Worm (Caenorhabditis elegans) whole organism, late embryonic: ENCODE measurements around the gene M03F8.6.

Experiments used
- C08G9.2 ChIP-seq: sonication (generic microtip); optimal IDR thresholded peaks from 2 replicates; lab custom pipeline; 2016; ENCODE audit warnings: mild to moderate bottlenecking, missing genetic modification characterization, moderate library complexity, missing compliant biosample characterization
- C38D4.7 ChIP-seq: fragments of 200-800 bp; sonication (Bioruptor generic); optimal IDR thresholded peaks from 2 replicates; lab custom pipeline; 2018; ENCODE audit warnings: mild to moderate bottlenecking, missing genetic modification characterization, moderate library complexity, missing compliant biosample characterization
- F13H6.1 ChIP-seq: sonication (generic microtip); optimal IDR thresholded peaks from 2 replicates; lab custom pipeline; 2016; ENCODE audit warnings: missing genetic modification characterization, missing compliant biosample characterization
- K02D7.2 ChIP-seq: sonication (generic microtip); optimal IDR thresholded peaks from 2 replicates; lab custom pipeline; 2017; ENCODE audit warnings: mild to moderate bottlenecking, missing genetic modification characterization, missing compliant biosample characterization
- K09A11.1 ChIP-seq: sonication (generic microtip); optimal IDR thresholded peaks from 2 replicates; lab custom pipeline; 2017; ENCODE audit warnings: antibody characterized with exemption, mild to moderate bottlenecking, missing genetic modification characterization, missing compliant biosample characterization; ENCODE audit not compliant: insufficient read depth
- T23F11.4 ChIP-seq: fragments of 200-800 bp; sonication (Bioruptor generic); optimal IDR thresholded peaks from 2 replicates; lab custom pipeline; 2018; ENCODE audit warnings: mild to moderate bottlenecking, missing genetic modification characterization, missing compliant biosample characterization
- Y22D7AL.16 ChIP-seq: sonication (generic microtip); optimal IDR thresholded peaks from 2 replicates; lab custom pipeline; 2016; ENCODE audit warnings: missing genetic modification characterization, missing compliant biosample characterization
- ahr-1 ChIP-seq: sonication (generic microtip); optimal IDR thresholded peaks from 2 replicates; lab custom pipeline; 2016; ENCODE audit warnings: missing genetic modification characterization, missing compliant biosample characterization
- ama-1 ChIP-seq: fragments of 150-350 bp; optimal IDR thresholded peaks from 2 replicates; lab custom pipeline; 2014
- ceh-14 ChIP-seq: sonication (generic microtip); optimal IDR thresholded peaks from 2 replicates; lab custom pipeline; 2016; ENCODE audit warnings: missing genotype, missing genetic modification characterization, missing compliant biosample characterization
- ceh-18 ChIP-seq: sonication (generic microtip); optimal IDR thresholded peaks from 2 replicates; lab custom pipeline; 2016; ENCODE audit warnings: missing genetic modification characterization, missing compliant biosample characterization
- ceh-19 ChIP-seq: fragments of 200-800 bp; sonication (Bioruptor generic); optimal IDR thresholded peaks from 2 replicates; lab custom pipeline; 2018; ENCODE audit warnings: mild to moderate bottlenecking, missing genetic modification characterization, missing compliant biosample characterization
- ceh-2 ChIP-seq: sonication (generic microtip); optimal IDR thresholded peaks from 2 replicates; lab custom pipeline; 2016; ENCODE audit warnings: missing genotype, missing genetic modification characterization, missing compliant biosample characterization
- ceh-22 ChIP-seq: sonication (generic microtip); optimal IDR thresholded peaks from 2 replicates; lab custom pipeline; 2017; ENCODE audit warnings: missing biosample characterization, missing genetic modification characterization
- ceh-24 ChIP-seq: sonication (generic microtip); optimal IDR thresholded peaks from 2 replicates; lab custom pipeline; 2016; ENCODE audit warnings: mild to moderate bottlenecking, missing genetic modification characterization, missing compliant biosample characterization
- ceh-34 ChIP-seq: sonication (generic microtip); optimal IDR thresholded peaks from 2 replicates; lab custom pipeline; 2016; ENCODE audit warnings: mild to moderate bottlenecking, missing genetic modification characterization, missing compliant biosample characterization
- ceh-45 ChIP-seq: fragments of 200-800 bp; sonication (Bioruptor generic); IDR thresholded peaks from 2 replicates; pipeline ENCODE4 v1.3.6; 2022; ENCODE audit warnings: missing genetic modification reagents, missing genetic modification characterization, missing compliant biosample characterization
- ceh-48 ChIP-seq: sonication (generic microtip); optimal IDR thresholded peaks from 2 replicates; lab custom pipeline; 2016; ENCODE audit warnings: missing genetic modification characterization, inconsistent platforms, missing compliant biosample characterization
- ceh-6 ChIP-seq: fragments of 200-800 bp; sonication (Bioruptor generic); optimal IDR thresholded peaks from 2 replicates; lab custom pipeline; 2018; ENCODE audit warnings: mild to moderate bottlenecking, missing genetic modification characterization, missing compliant biosample characterization
- ceh-9 ChIP-seq: sonication (generic microtip); optimal IDR thresholded peaks from 2 replicates; lab custom pipeline; 2016; ENCODE audit warnings: mild to moderate bottlenecking, missing genetic modification characterization, inconsistent platforms, missing compliant biosample characterization
- che-1 ChIP-seq: sonication (generic microtip); optimal IDR thresholded peaks from 2 replicates; lab custom pipeline; 2016; ENCODE audit warnings: mild to moderate bottlenecking, missing genetic modification characterization, missing compliant biosample characterization
- dmd-4 ChIP-seq: sonication (generic microtip); optimal IDR thresholded peaks from 2 replicates; lab custom pipeline; 2016; ENCODE audit warnings: borderline replicate concordance, missing genetic modification characterization, missing compliant biosample characterization
- dve-1 ChIP-seq: sonication (generic microtip); optimal IDR thresholded peaks from 2 replicates; lab custom pipeline; 2017; ENCODE audit warnings: antibody characterized with exemption, mild to moderate bottlenecking, missing genetic modification characterization, missing compliant biosample characterization
- elt-2 ChIP-seq: sonication (generic microtip); optimal IDR thresholded peaks from 2 replicates; lab custom pipeline; 2016; ENCODE audit warnings: missing genetic modification reagents, missing genetic modification characterization, missing compliant biosample characterization
- elt-4 ChIP-seq: sonication (generic microtip); optimal IDR thresholded peaks from 2 replicates; lab custom pipeline; 2016; ENCODE audit warnings: missing genetic modification characterization, missing compliant biosample characterization
- ets-4 ChIP-seq: sonication (generic microtip); optimal IDR thresholded peaks from 2 replicates; lab custom pipeline; 2016; ENCODE audit warnings: missing genetic modification characterization, missing compliant biosample characterization
- hlh-15 ChIP-seq: sonication (generic microtip); optimal IDR thresholded peaks from 2 replicates; lab custom pipeline; 2016; ENCODE audit warnings: missing genetic modification characterization, missing compliant biosample characterization
- hlh-6 ChIP-seq: sonication (generic microtip); optimal IDR thresholded peaks from 2 replicates; lab custom pipeline; 2016; ENCODE audit warnings: missing genotype, missing genetic modification characterization, missing compliant biosample characterization
- hlh-8 ChIP-seq: sonication (generic microtip); optimal IDR thresholded peaks from 2 replicates; lab custom pipeline; 2016; ENCODE audit warnings: missing genotype, missing genetic modification characterization, missing compliant biosample characterization
- lin-11 ChIP-seq: fragments of 200-800 bp; sonication (Bioruptor generic); optimal IDR thresholded peaks from 2 replicates; lab custom pipeline; 2018; ENCODE audit warnings: mild to moderate bottlenecking, missing genetic modification characterization, missing compliant biosample characterization
- mec-3 ChIP-seq: sonication (generic microtip); optimal IDR thresholded peaks from 2 replicates; lab custom pipeline; 2016; ENCODE audit warnings: borderline replicate concordance, missing genetic modification characterization, missing compliant biosample characterization
- nfya-1 ChIP-seq: sonication (generic microtip); optimal IDR thresholded peaks from 2 replicates; lab custom pipeline; 2017; ENCODE audit warnings: missing genetic modification characterization, mild to moderate bottlenecking, missing compliant biosample characterization, antibody characterized with exemption, moderate library complexity
- nhr-11 ChIP-seq: fragments of 150-350 bp; optimal IDR thresholded peaks from 2 replicates; lab custom pipeline; 2014; ENCODE audit warnings: missing biosample characterization, missing genetic modification characterization
- nhr-232 ChIP-seq: sonication (generic microtip); optimal IDR thresholded peaks from 2 replicates; lab custom pipeline; 2016; ENCODE audit warnings: missing genetic modification characterization, missing compliant biosample characterization
- odd-2 ChIP-seq: sonication (generic microtip); optimal IDR thresholded peaks from 2 replicates; lab custom pipeline; 2017; ENCODE audit warnings: antibody characterized with exemption, mild to moderate bottlenecking, missing genetic modification characterization, missing compliant biosample characterization
- pag-3 ChIP-seq: sonication (generic microtip); optimal IDR thresholded peaks from 2 replicates; lab custom pipeline; 2016; ENCODE audit warnings: missing compliant biosample characterization, missing genetic modification characterization, borderline replicate concordance
- pax-1 ChIP-seq: fragments of 150-350 bp; optimal IDR thresholded peaks from 2 replicates; lab custom pipeline; 2014; ENCODE audit warnings: missing biosample characterization, missing genetic modification characterization
- pha-2 ChIP-seq: sonication (generic microtip); optimal IDR thresholded peaks from 2 replicates; lab custom pipeline; 2017; ENCODE audit warnings: mild to moderate bottlenecking, missing genetic modification characterization, missing compliant biosample characterization
- pqm-1 ChIP-seq: sonication (generic microtip); optimal IDR thresholded peaks from 2 replicates; lab custom pipeline; 2016; ENCODE audit warnings: missing genetic modification characterization, missing compliant biosample characterization
- pros-1 ChIP-seq: fragments of 150-350 bp; optimal IDR thresholded peaks from 2 replicates; lab custom pipeline; 2014; ENCODE audit warnings: missing biosample characterization, missing genetic modification reagents, missing genetic modification characterization
- ref-2 ChIP-seq: sonication (generic microtip); optimal IDR thresholded peaks from 2 replicates; lab custom pipeline; 2016; ENCODE audit warnings: missing genetic modification characterization, missing compliant biosample characterization
- rnt-1 ChIP-seq: sonication (generic microtip); optimal IDR thresholded peaks from 2 replicates; lab custom pipeline; 2016; ENCODE audit warnings: missing genetic modification characterization, missing compliant biosample characterization
- sdc-2 ChIP-seq: sonication (generic microtip); optimal IDR thresholded peaks from 2 replicates; lab custom pipeline; 2016; ENCODE audit warnings: missing genotype, missing genetic modification characterization, missing compliant biosample characterization
- syd-9 ChIP-seq: sonication (generic microtip); optimal IDR thresholded peaks from 2 replicates; lab custom pipeline; 2016; ENCODE audit warnings: mild to moderate bottlenecking, missing genetic modification characterization, moderate library complexity, missing compliant biosample characterization
- tbx-2 ChIP-seq: sonication (generic microtip); optimal IDR thresholded peaks from 2 replicates; lab custom pipeline; 2016; ENCODE audit warnings: missing genetic modification characterization, missing compliant biosample characterization
- tbx-7 ChIP-seq: sonication (generic microtip); optimal IDR thresholded peaks from 2 replicates; lab custom pipeline; 2016; ENCODE audit warnings: missing genotype, missing genetic modification characterization, missing compliant biosample characterization
- unc-42 ChIP-seq: sonication (generic microtip); optimal IDR thresholded peaks from 2 replicates; lab custom pipeline; 2016; ENCODE audit warnings: missing genotype, missing genetic modification characterization, missing compliant biosample characterization
- unc-86 ChIP-seq: sonication (generic microtip); optimal IDR thresholded peaks from 2 replicates; lab custom pipeline; 2016; ENCODE audit warnings: missing genetic modification characterization, missing compliant biosample characterization

Gene M03F8.6

ce11 chrV:5954747-5955146, at the start of gene M03F8.6:
M03F8.6 (minus strand) TSS chrV:5954847.
- TF ChIP-seq ahr-1 (no peak), nhr-232 (tag; lab: Kevin White, UChicago) (no peak), C38D4.7 (no peak), pros-1 (tag; lab: Kevin White, UChicago) (no peak), ceh-14 (tag; lab: Kevin White, UChicago) (no peak), ceh-34 (no peak), pax-1 (tag; lab: Kevin White, UChicago) (no peak), nhr-11 (no peak), K09A11.1 (no peak), ets-4 (no peak), Y22D7AL.16 (tag; lab: Kevin White, UChicago) (no peak)

ce11 chrV:6003301-6003700, 48.7 kb upstream of the M03F8.6 start, which contains the start of gene fos-1:
fos-1 (plus strand) TSS chrV:6003601.
- TF ChIP-seq ref-2 (tag; lab: Kevin White, UChicago) (no peak), pros-1 (tag; lab: Kevin White, UChicago) (no peak), ceh-24 (tag; lab: Kevin White, UChicago) (no peak), ceh-19 (GFP tag; lab: Kevin White, UChicago) (no peak), odd-2 (no peak)

ce11 chrV:6000368-6000802, 45.7 kb upstream of the M03F8.6 start:
- TF ChIP-seq hlh-15 (tag; lab: Kevin White, UChicago) (no peak), syd-9 (no peak), hlh-8 (tag; lab: Kevin White, UChicago) (no peak), unc-42 (tag; lab: Kevin White, UChicago) (peak; percentile 40), ceh-24 (tag; lab: Kevin White, UChicago) (no peak), che-1 (tag; lab: Kevin White, UChicago) (no peak), ceh-45 (GFP tag; lab: Robert Waterston, UW) (no peak), ceh-9 (no peak), sdc-2 (tag; lab: Kevin White, UChicago) (no peak), hlh-6 (tag; lab: Kevin White, UChicago) (no peak), lin-11 (no peak), pax-1 (tag; lab: Kevin White, UChicago) (peak; percentile 13), elt-4 (no peak), K02D7.2 (tag; lab: Kevin White, UChicago) (no peak), ceh-2 (tag; lab: Kevin White, UChicago) (peak; percentile 5), nfya-1 (tag; lab: Kevin White, UChicago) (peak; percentile 72), odd-2 (no peak), ceh-19 (GFP tag; lab: Kevin White, UChicago) (peak; percentile 65), pag-3 (no peak), dve-1 (peak; percentile 69), T23F11.4 (no peak), ceh-6 (no peak), ceh-14 (tag; lab: Kevin White, UChicago) (no peak), rnt-1 (tag; lab: Kevin White, UChicago) (peak; percentile 39), ceh-22 (tag; lab: Kevin White, UChicago) (no peak), unc-86 (tag; lab: Kevin White, UChicago) (no peak), elt-2 (tag; lab: Kevin White, UChicago) (peak; percentile 41), mec-3 (tag; lab: Kevin White, UChicago) (no peak), pha-2 (tag; lab: Kevin White, UChicago) (no peak), F13H6.1 (tag; lab: Kevin White, UChicago) (peak; percentile 73), ceh-18 (tag; lab: Kevin White, UChicago) (peak; percentile 85), ahr-1 (no peak), ceh-48 (tag; lab: Kevin White, UChicago) (no peak), nhr-232 (tag; lab: Kevin White, UChicago) (no peak), pqm-1 (tag; lab: Kevin White, UChicago) (peak; percentile 50), C08G9.2 (tag; lab: Kevin White, UChicago) (peak; percentile 52), dmd-4 (no peak), tbx-2 (tag; lab: Kevin White, UChicago) (peak; percentile 70), ets-4 (peak; percentile 55), C38D4.7 (no peak), Y22D7AL.16 (tag; lab: Kevin White, UChicago) (no peak), tbx-7 (no peak), ama-1 (lab: Kevin White, UChicago) (no peak), nhr-11 (no peak)
